Fruit fly (Drosophila melanogaster) whole organism, embryonic: ENCODE results near the gene CG15923.

ENCODE experiments used
- hth ChIP-seq: fragments of >200 bp; optimal IDR thresholded peaks from 2 replicates; lab custom pipeline; 2017; ENCODE audit warnings: inconsistent platforms
- seq ChIP-seq: fragments of 200-800 bp; sonication (Bioruptor generic); IDR thresholded peaks from 2 replicates; pipeline ENCODE4 v1.3.6; 2022; ENCODE audit warnings: missing biosample characterization, missing genetic modification characterization

- TF ChIP-seq seq = no peak; the same call in 1 of the 2 replicates
- TF ChIP-seq hth = no peak
These were observed 23.9 kb downstream of the CG15923 start, which contains the start of the genes Pus1 and bon for dm6 chr3R:20592517-20593462.
